Worm (Caenorhabditis elegans): ENCODE measurements around the gene dct-14.

DNA sequence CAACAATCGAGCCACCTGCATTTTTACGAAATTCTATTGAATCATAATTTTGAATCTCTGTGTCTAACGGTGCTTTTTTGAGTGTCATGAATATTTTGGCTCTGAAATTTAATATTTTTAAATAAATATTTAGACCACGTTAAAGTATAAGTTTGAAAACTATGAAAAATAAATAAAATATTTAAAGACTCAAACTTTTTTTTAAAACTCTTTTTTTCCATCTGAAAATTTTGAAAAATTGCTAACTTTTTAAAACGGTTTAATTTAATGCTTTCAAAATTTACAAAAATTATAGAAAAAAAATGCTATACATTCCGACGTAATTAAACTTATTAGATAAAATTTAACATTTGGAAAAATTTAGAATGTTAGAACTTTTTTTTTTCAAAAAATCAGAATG lies 43.8 kb upstream of the dct-14 start, which contains the start of gene slc-36.3:
- TF ChIP-seq mef-2 (tag; optimal IDR thresholded peaks at IDR 0.05), result no peak
- TF ChIP-seq snpc-4 (tag; optimal IDR thresholded peaks at IDR 0.05), result no peak
- no peak for TF ChIP-seq lin-13 (GFP tag; optimal IDR thresholded peaks at IDR 0.05)
- no peak for TF ChIP-seq ztf-4 (tag; optimal IDR thresholded peaks at IDR 0.05)
- TF ChIP-seq aly-2 (tag; optimal IDR thresholded peaks at IDR 0.05), result no peak
- no peak for TF ChIP-seq nhr-12 (tag; optimal IDR thresholded peaks at IDR 0.05)
- TF ChIP-seq egl-13 (tag; optimal IDR thresholded peaks at IDR 0.05), result no peak
- TF ChIP-seq ces-1 (GFP tag; optimal IDR thresholded peaks at IDR 0.05), result no peak
- TF ChIP-seq mep-1 (tag; optimal IDR thresholded peaks at IDR 0.05), result no peak

Measured in whole organism, L1 larva.